Worm (Caenorhabditis elegans) whole organism, mixed stage, embryonic: ENCODE results near the gene F09C6.16.

Source experiments
- ces-1 ChIP-seq: fragments of 150-350 bp; optimal IDR thresholded peaks from 2 replicates; lab custom pipeline; 2014; ENCODE audit warnings: missing biosample characterization, missing genetic modification reagents, missing genetic modification characterization
- hlh-1 ChIP-seq: fragments of 150-350 bp; optimal IDR thresholded peaks from 2 replicates; lab custom pipeline; 2014; ENCODE audit warnings: missing biosample characterization, missing genetic modification reagents, missing genetic modification characterization
- lsy-2 ChIP-seq: fragments of 150-350 bp; optimal IDR thresholded peaks from 2 replicates; lab custom pipeline; 2014; ENCODE audit warnings: missing biosample characterization, missing genetic modification characterization
- pha-4 ChIP-seq: fragments of 150-350 bp; optimal IDR thresholded peaks from 2 replicates; lab custom pipeline; 2018; ENCODE audit warnings: missing biosample characterization, missing genetic modification reagents, missing genetic modification characterization
- snpc-4 ChIP-seq: fragments of 150-350 bp; optimal IDR thresholded peaks from 2 replicates; lab custom pipeline; 2014; ENCODE audit warnings: missing biosample characterization, missing genetic modification characterization
- sptf-1 ChIP-seq: sonication (generic microtip); optimal IDR thresholded peaks from 2 replicates; lab custom pipeline; 2017; ENCODE audit warnings: mild to moderate bottlenecking, missing genetic modification characterization, moderate library complexity, missing compliant biosample characterization
- ztf-11 ChIP-seq: fragments of 150-350 bp; optimal IDR thresholded peaks from 2 replicates; lab custom pipeline; 2014; ENCODE audit warnings: missing biosample characterization, missing genetic modification characterization

- TF ChIP-seq snpc-4 (tag; lab: Kevin White, UChicago) (no peak), pha-4 (tag; lab: Kevin White, UChicago) (no peak), ces-1 (GFP tag; lab: Kevin White, UChicago) (no peak), ztf-11 (tag; lab: Kevin White, UChicago) (no peak), hlh-1 (tag; lab: Kevin White, UChicago) (no peak), sptf-1 (no peak), lsy-2 (tag; lab: Kevin White, UChicago) (no peak)
These were observed 27.4 kb downstream of the F09C6.16 start, which contains the start of the genes F09C6.11 and F09C6.12 for ce11 chrV:16882260-16882918.
